Fruit fly (Drosophila melanogaster) whole organism, embryonic: ENCODE measurements around the gene Dscam2.

ENCODE experiments used
- B-H1 ChIP-seq: fragments of 200-800 bp; sonication (Bioruptor generic); IDR thresholded peaks from 3 replicates; pipeline ENCODE4 v1.3.6; 2022; ENCODE audit warnings: missing biosample characterization, missing genetic modification characterization
- BEAF-32 ChIP-seq: fragments of 200-800 bp; sonication (Bioruptor generic); optimal IDR thresholded peaks from 3 replicates; lab custom pipeline; 2017; ENCODE audit warnings: missing biosample characterization, missing genetic modification characterization, mild to moderate bottlenecking, moderate library complexity, missing genetic modification reagents
- Blimp-1 ChIP-seq: fragments of 200-800 bp; sonication (Bioruptor generic); optimal IDR thresholded peaks from 3 replicates; lab custom pipeline; 2018; ENCODE audit warnings: missing biosample characterization, missing genetic modification characterization, mild to moderate bottlenecking, moderate library complexity, missing genetic modification reagents
- CG11398 ChIP-seq: fragments of 200-800 bp; sonication (Bioruptor generic); optimal IDR thresholded peaks from 2 replicates; lab custom pipeline; 2016; ENCODE audit warnings: missing biosample characterization, missing genetic modification characterization
- CG12104 ChIP-seq: fragments of 200-800 bp; sonication (Bioruptor generic); optimal IDR thresholded peaks from 3 replicates; lab custom pipeline; 2016; ENCODE audit warnings: missing biosample characterization, missing genetic modification characterization
- CG15269 ChIP-seq: fragments of 200-800 bp; sonication (Bioruptor generic); optimal IDR thresholded peaks from 2 replicates; lab custom pipeline; 2018; ENCODE audit warnings: missing biosample characterization, mild to moderate bottlenecking, missing genetic modification characterization, moderate library complexity
- CG1529 ChIP-seq: fragments of 200-800 bp; sonication (Bioruptor generic); optimal IDR thresholded peaks from 3 replicates; lab custom pipeline; 2018; ENCODE audit warnings: missing biosample characterization, missing genetic modification characterization
- CG17328 ChIP-seq: fragments of 200-800 bp; sonication (Bioruptor generic); IDR thresholded peaks from 2 replicates; pipeline ENCODE4 v1.3.6; 2022; ENCODE audit warnings: missing biosample characterization, missing genetic modification characterization
- CG17359 ChIP-seq: fragments of 200-800 bp; sonication (Bioruptor generic); optimal IDR thresholded peaks from 3 replicates; lab custom pipeline; 2018; ENCODE audit warnings: missing biosample characterization, mild to moderate bottlenecking, missing genetic modification characterization, moderate library complexity
- CG17912 ChIP-seq: fragments of 200-800 bp; sonication (Bioruptor generic); optimal IDR thresholded peaks from 2 replicates; lab custom pipeline; 2018; ENCODE audit warnings: missing biosample characterization, mild to moderate bottlenecking, missing genetic modification characterization
- CG2678 ChIP-seq: fragments of 200-800 bp; sonication (Bioruptor generic); optimal IDR thresholded peaks from 3 replicates; lab custom pipeline; 2019; ENCODE audit warnings: missing biosample characterization, mild to moderate bottlenecking, missing genetic modification characterization, moderate library complexity
- CG30403 ChIP-seq: fragments of 200-800 bp; sonication (Bioruptor generic); optimal IDR thresholded peaks from 3 replicates; lab custom pipeline; 2016; ENCODE audit warnings: missing biosample characterization, missing genetic modification characterization
- CG31224 ChIP-seq: fragments of 200-800 bp; sonication (Bioruptor generic); IDR thresholded peaks from 2 replicates; pipeline ENCODE4 v1.3.6; 2022; ENCODE audit warnings: missing biosample characterization, missing genetic modification characterization
- CG4707 ChIP-seq: fragments of 200-800 bp; sonication (Bioruptor generic); optimal IDR thresholded peaks from 2 replicates; lab custom pipeline; 2018; ENCODE audit warnings: missing biosample characterization, mild to moderate bottlenecking, missing genetic modification characterization, moderate library complexity
- CG5245 ChIP-seq: fragments of 200-800 bp; sonication (Bioruptor generic); optimal IDR thresholded peaks from 3 replicates; lab custom pipeline; 2016; ENCODE audit warnings: missing biosample characterization, missing genetic modification characterization
- CG6689 ChIP-seq: fragments of 200-800 bp; sonication (Bioruptor generic); IDR thresholded peaks from 2 replicates; pipeline ENCODE4 v1.3.6; 2022; ENCODE audit warnings: missing biosample characterization, missing genetic modification characterization
- CG7745 ChIP-seq: fragments of 200-800 bp; sonication (Bioruptor generic); optimal IDR thresholded peaks from 2 replicates; lab custom pipeline; 2018; ENCODE audit warnings: missing biosample characterization, mild to moderate bottlenecking, missing genetic modification characterization, moderate library complexity
- CG9215 ChIP-seq: fragments of 200-800 bp; sonication (Bioruptor generic); IDR thresholded peaks from 2 replicates; pipeline ENCODE4 v1.3.6; 2022; ENCODE audit warnings: missing biosample characterization, missing genetic modification characterization
- D ChIP-seq, 2 experiments: fragments of 200-800 bp in 1 of 2; fragments of >200 bp in 1 of 2; sonication (Bioruptor generic) in 1 of 2; optimal IDR thresholded peaks; 2 replicates in 1 of 2; 3 replicates in 1 of 2; lab custom pipeline; 2017; ENCODE audit warnings: mild to moderate bottlenecking in 1 of 2, missing biosample characterization in 1 of 2, missing genetic modification characterization in 1 of 2, missing genetic modification reagents in 1 of 2
- D19B ChIP-seq: fragments of 200-800 bp; sonication (Bioruptor generic); optimal IDR thresholded peaks from 2 replicates; lab custom pipeline; 2017; ENCODE audit warnings: missing biosample characterization, mild to moderate bottlenecking, missing genetic modification characterization
- Dp ChIP-seq: fragments of 200-800 bp; sonication (Bioruptor generic); optimal IDR thresholded peaks from 2 replicates; lab custom pipeline; 2018; ENCODE audit warnings: missing biosample characterization, mild to moderate bottlenecking, missing genetic modification characterization, moderate library complexity
- Eip74EF ChIP-seq, 2 experiments: fragments of 200-800 bp in 1 of 2; fragments of >200 bp in 1 of 2; sonication (Bioruptor generic) in 1 of 2; optimal IDR thresholded peaks; 2 replicates each; lab custom pipeline; 2017 to 2019; ENCODE audit warnings: missing biosample characterization in 2 of 2, missing genetic modification characterization in 2 of 2, mild to moderate bottlenecking in 1 of 2, moderate library complexity in 1 of 2
- Hey ChIP-seq: fragments of 200-800 bp; sonication (Bioruptor generic); optimal IDR thresholded peaks from 3 replicates; lab custom pipeline; 2018; ENCODE audit warnings: missing biosample characterization, mild to moderate bottlenecking, missing genetic modification characterization
- Nf-YB ChIP-seq: fragments of 200-800 bp; sonication (Bioruptor generic); optimal IDR thresholded peaks from 3 replicates; lab custom pipeline; 2019; ENCODE audit warnings: missing biosample characterization, mild to moderate bottlenecking, missing genetic modification characterization, moderate library complexity
- Opbp ChIP-seq: fragments of 200-800 bp; sonication (Bioruptor generic); IDR thresholded peaks from 3 replicates; pipeline ENCODE4 v1.3.6; 2022; ENCODE audit warnings: missing biosample characterization, missing genetic modification characterization; ENCODE audit not compliant: partially characterized antibody
- Sry-δ ChIP-seq: fragments of 200-800 bp; sonication (Bioruptor generic); optimal IDR thresholded peaks from 2 replicates; lab custom pipeline; 2016; ENCODE audit warnings: missing biosample characterization, missing genetic modification characterization
- Taf1 ChIP-seq: fragments of 200-800 bp; sonication (Bioruptor generic); IDR thresholded peaks from 2 replicates; pipeline ENCODE4 v1.3.6; 2022; ENCODE audit warnings: missing biosample characterization, missing genetic modification characterization
- ac ChIP-seq: fragments of 200-800 bp; sonication (Bioruptor generic); optimal IDR thresholded peaks from 3 replicates; lab custom pipeline; 2017; ENCODE audit warnings: missing biosample characterization, mild to moderate bottlenecking, missing genetic modification characterization
- aop ChIP-seq: fragments of 200-800 bp; sonication (Bioruptor generic); IDR thresholded peaks from 2 replicates; pipeline ENCODE4 v1.3.6; 2022; ENCODE audit warnings: missing biosample characterization, missing genetic modification characterization
- ash1 ChIP-seq: fragments of 200-800 bp; sonication (Bioruptor generic); optimal IDR thresholded peaks from 2 replicates; lab custom pipeline; 2018; ENCODE audit warnings: missing biosample characterization, mild to moderate bottlenecking, missing genetic modification characterization
- btn ChIP-seq: fragments of 200-800 bp; sonication (Bioruptor generic); optimal IDR thresholded peaks from 2 replicates; lab custom pipeline; 2016; ENCODE audit warnings: missing biosample characterization, missing genetic modification characterization
- cwo ChIP-seq: fragments of 200-800 bp; sonication (Bioruptor generic); optimal IDR thresholded peaks from 3 replicates; lab custom pipeline; 2017; ENCODE audit warnings: missing biosample characterization, missing genetic modification characterization, mild to moderate bottlenecking, moderate library complexity, missing genetic modification reagents
- da ChIP-seq: fragments of 200-800 bp; sonication (Bioruptor generic); optimal IDR thresholded peaks from 2 replicates; lab custom pipeline; 2016; ENCODE audit warnings: missing biosample characterization, missing genetic modification characterization
- danr ChIP-seq: fragments of 200-800 bp; sonication (Bioruptor generic); IDR thresholded peaks from 2 replicates; pipeline ENCODE4 v1.3.6; 2022; ENCODE audit warnings: missing biosample characterization, missing genetic modification characterization
- dpn ChIP-seq, 2 experiments: fragments of 200-800 bp; sonication (Bioruptor generic); optimal IDR thresholded peaks; 3 replicates each; lab custom pipeline; 2016; ENCODE audit warnings: missing biosample characterization in 2 of 2, missing genetic modification characterization in 2 of 2
- fd3F ChIP-seq: fragments of 200-800 bp; sonication (Bioruptor generic); optimal IDR thresholded peaks from 2 replicates; lab custom pipeline; 2018; ENCODE audit warnings: missing biosample characterization, mild to moderate bottlenecking, missing genetic modification characterization, moderate library complexity
- gsb-n ChIP-seq: fragments of 200-800 bp; sonication (Bioruptor generic); optimal IDR thresholded peaks from 3 replicates; lab custom pipeline; 2018; ENCODE audit warnings: missing biosample characterization, mild to moderate bottlenecking, missing genetic modification characterization
- her ChIP-seq: fragments of 200-800 bp; sonication (Bioruptor generic); optimal IDR thresholded peaks from 2 replicates; lab custom pipeline; 2016; ENCODE audit warnings: missing biosample characterization, missing genetic modification characterization
- jing ChIP-seq: fragments of 200-800 bp; sonication (Bioruptor generic); optimal IDR thresholded peaks from 2 replicates; lab custom pipeline; 2018; ENCODE audit warnings: missing biosample characterization, mild to moderate bottlenecking, missing genetic modification characterization
- lab ChIP-seq: fragments of 200-800 bp; sonication (Bioruptor generic); optimal IDR thresholded peaks from 3 replicates; lab custom pipeline; 2017; ENCODE audit warnings: missing biosample characterization, missing genetic modification characterization, mild to moderate bottlenecking, moderate library complexity, missing genetic modification reagents
- lbe ChIP-seq: fragments of 200-800 bp; sonication (Bioruptor generic); optimal IDR thresholded peaks from 2 replicates; lab custom pipeline; 2016; ENCODE audit warnings: missing biosample characterization, mild to moderate bottlenecking, missing genetic modification characterization
- mld ChIP-seq: fragments of 200-800 bp; sonication (Bioruptor generic); IDR thresholded peaks from 3 replicates; pipeline ENCODE4 v1.3.6; 2022; ENCODE audit warnings: missing biosample characterization, missing genetic modification characterization; ENCODE audit not compliant: partially characterized antibody
- nmo ChIP-seq: fragments of 200-800 bp; sonication (Bioruptor generic); optimal IDR thresholded peaks from 2 replicates; lab custom pipeline; 2018; ENCODE audit warnings: missing biosample characterization, mild to moderate bottlenecking, missing genetic modification characterization, moderate library complexity
- nom ChIP-seq: fragments of 200-800 bp; sonication (Bioruptor generic); optimal IDR thresholded peaks from 2 replicates; lab custom pipeline; 2017; ENCODE audit warnings: missing biosample characterization, missing genetic modification characterization, mild to moderate bottlenecking, moderate library complexity, missing genetic modification reagents
- pfk ChIP-seq: fragments of 200-800 bp; sonication (Bioruptor generic); optimal IDR thresholded peaks from 2 replicates; lab custom pipeline; 2018; ENCODE audit warnings: missing biosample characterization, mild to moderate bottlenecking, missing genetic modification characterization, moderate library complexity
- phol ChIP-seq: fragments of 200-800 bp; sonication (Bioruptor generic); optimal IDR thresholded peaks from 3 replicates; lab custom pipeline; 2018; ENCODE audit warnings: missing biosample characterization, mild to moderate bottlenecking, missing genetic modification characterization, moderate library complexity
- psq ChIP-seq: fragments of 200-800 bp; sonication (Bioruptor generic); optimal IDR thresholded peaks from 2 replicates; lab custom pipeline; 2017; ENCODE audit warnings: missing biosample characterization, missing genetic modification characterization
- run ChIP-seq: fragments of 200-800 bp; sonication (Bioruptor generic); optimal IDR thresholded peaks from 3 replicates; lab custom pipeline; 2018; ENCODE audit warnings: missing biosample characterization, mild to moderate bottlenecking, missing genetic modification characterization
- slbo ChIP-seq: fragments of 200-800 bp; sonication (Bioruptor generic); IDR thresholded peaks from 2 replicates; pipeline ENCODE4 v1.3.6; 2022; ENCODE audit warnings: missing biosample characterization, missing genetic modification characterization
- z ChIP-seq: fragments of 200-800 bp; sonication (Bioruptor generic); IDR thresholded peaks from 3 replicates; pipeline ENCODE4 v1.3.6; 2022; ENCODE audit warnings: missing biosample characterization, missing genetic modification characterization

Dscam2 gene

DNA sequence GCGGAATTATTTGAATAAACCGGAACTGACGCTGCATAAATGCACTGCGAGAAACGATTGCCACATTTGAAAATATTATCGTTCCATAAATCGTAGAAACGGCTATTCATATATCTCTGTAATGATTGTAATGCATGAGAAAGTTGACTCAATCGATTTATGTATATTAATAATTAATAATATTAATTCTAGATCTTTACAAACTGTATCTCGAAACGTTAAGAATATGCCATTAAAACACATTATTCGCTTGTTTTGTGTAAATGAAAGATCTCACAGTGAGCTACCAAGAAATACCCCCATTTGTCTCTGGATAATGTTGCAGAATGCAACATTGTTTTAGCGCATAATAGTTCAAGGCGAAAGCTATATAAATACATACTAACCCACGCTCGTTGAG is 39.9 kb downstream of the Dscam2 start (continued):
- TF ChIP-seq CG17328 (GFP tag; lab: Robert Waterston, UW): 0 out of 2 replicates have a peak, but pooled peaks have one; percentile 7
- no peak for TF ChIP-seq ash1 (GFP tag; lab: Kevin White, UChicago)
- TF ChIP-seq CG5245 (GFP tag; lab: Kevin White, UChicago): no peak
- TF ChIP-seq CG15269 (tag; lab: Kevin White, UChicago): no peak
- peak; percentile 21 for TF ChIP-seq Blimp-1 (GFP tag; lab: Kevin White, UChicago)
- no peak for TF ChIP-seq Dp (GFP tag; lab: Kevin White, UChicago)
- no peak for TF ChIP-seq CG2678 (tag; lab: Kevin White, UChicago)
- TF ChIP-seq CG9215 (GFP tag; lab: Robert Waterston, UW): no peak
- TF ChIP-seq jing: no peak
- TF ChIP-seq CG1529 (GFP tag; lab: Kevin White, UChicago): no peak
- no peak for TF ChIP-seq CG31224 (GFP tag; lab: Robert Waterston, UW)
- TF ChIP-seq phol (tag; lab: Kevin White, UChicago): peak; percentile 33
- TF ChIP-seq CG7745 (tag; lab: Kevin White, UChicago): no peak
- TF ChIP-seq CG12104 (GFP tag; lab: Kevin White, UChicago): no peak
- TF ChIP-seq CG30403 (GFP tag; lab: Kevin White, UChicago): no peak
- TF ChIP-seq run: no peak
- no peak for TF ChIP-seq D19B (GFP tag; lab: Kevin White, UChicago)
- no peak for TF ChIP-seq btn (GFP tag; lab: Kevin White, UChicago)
- TF ChIP-seq Hey (tag; lab: Kevin White, UChicago): no peak
- TF ChIP-seq cwo: no peak
- TF ChIP-seq Taf1: no peak
- TF ChIP-seq slbo (GFP tag; lab: Robert Waterston, UW): no peak
- TF ChIP-seq nmo: peak; percentile 31
- TF ChIP-seq fd3F (GFP tag; lab: Kevin White, UChicago): no peak
- TF ChIP-seq CG11398: no peak
- no peak for TF ChIP-seq danr
- TF ChIP-seq gsb-n (tag; lab: Kevin White, UChicago): no peak
- no peak for TF ChIP-seq ac (GFP tag; lab: Kevin White, UChicago)
- no peak for TF ChIP-seq Opbp (GFP tag; lab: Robert Waterston, UW)
- no peak for TF ChIP-seq pfk (GFP tag; lab: Kevin White, UChicago)
- no peak for TF ChIP-seq psq (GFP tag; lab: Kevin White, UChicago)
- no peak for TF ChIP-seq her (GFP tag; lab: Kevin White, UChicago)
- no peak for TF ChIP-seq lab
- TF ChIP-seq nom (GFP tag; lab: Kevin White, UChicago): peak; percentile 33
- TF ChIP-seq CG4707 (GFP tag; lab: Kevin White, UChicago): no peak
- no peak for TF ChIP-seq da (GFP tag; lab: Kevin White, UChicago)
- no peak for TF ChIP-seq CG17912
- peak; percentile 22 for TF ChIP-seq CG17359 (tag; lab: Kevin White, UChicago)
- no peak for TF ChIP-seq D (optimal IDR thresholded peaks at IDR 0.05; lab: Kevin White, UChicago)
- no peak for TF ChIP-seq D (GFP tag; optimal IDR thresholded peaks at IDR 0.05; lab: Kevin White, UChicago)
- no peak for TF ChIP-seq Sry-δ (GFP tag; lab: Kevin White, UChicago)
- TF ChIP-seq B-H1 (GFP tag; lab: Robert Waterston, UW): no peak
- TF ChIP-seq lbe (GFP tag; lab: Kevin White, UChicago): no peak
- TF ChIP-seq BEAF-32 (GFP tag; lab: Kevin White, UChicago): no peak
- no peak for TF ChIP-seq Nf-YB
- peak in 1 of 2 experiments; percentile 17 for TF ChIP-seq Eip74EF (GFP tag; optimal IDR thresholded peaks at IDR 0.05; lab: Kevin White, UChicago)
- TF ChIP-seq z (GFP tag; lab: Robert Waterston, UW): no peak
- TF ChIP-seq dpn (GFP tag; optimal IDR thresholded peaks at IDR 0.05; lab: Kevin White, UChicago): no peak
- TF ChIP-seq mld: no peak
- no peak for TF ChIP-seq aop (GFP tag; lab: Robert Waterston, UW)
- TF ChIP-seq CG6689 (GFP tag; lab: Robert Waterston, UW): no peak
